Fruit fly (Drosophila melanogaster): ENCODE data around the gene Lectin-galC1.
A peak's percentile ranks its signal among the peaks of the same experiment; 100 is the strongest.

Lectin-galC1 gene

dm6 chr2L:19376145-19376544 is 41.1 kb upstream of the Lectin-galC1 start (continued):
- TF ChIP-seq Fer3 (tag; optimal IDR thresholded peaks at IDR 0.05) (no peak), CG6272 (GFP tag; IDR thresholded peaks at IDR 0.05) (no peak), CG31441 (GFP tag; IDR thresholded peaks at IDR 0.05) (peak; percentile 50; the same call in 1 of the 2 replicates), CG15011 (GFP tag; optimal IDR thresholded peaks at IDR 0.05) (no peak), CG34224 (GFP tag; IDR thresholded peaks at IDR 0.05; ENCODE audit: partially characterized antibody) (no peak), CG1024 (GFP tag; IDR thresholded peaks at IDR 0.05) (0 out of 2 replicates have a peak, but pooled peaks have one; percentile 23), CG33557 (GFP tag; optimal IDR thresholded peaks at IDR 0.05) (peak; percentile 43), Max (GFP tag; optimal IDR thresholded peaks at IDR 0.05) (no peak), chm (GFP tag; IDR thresholded peaks at IDR 0.05) (peak; percentile 41; the same call in 1 of the 2 replicates), ind (GFP tag; optimal IDR thresholded peaks at IDR 0.05) (no peak), chinmo (GFP tag; IDR thresholded peaks at IDR 0.05; ENCODE audit: partially characterized antibody) (no peak), Trl (optimal IDR thresholded peaks at IDR 0.05) (no peak), Trl (GFP tag; optimal IDR thresholded peaks at IDR 0.05) (no peak), CG10209 (GFP tag; optimal IDR thresholded peaks at IDR 0.05) (no peak), bcd (GFP tag; optimal IDR thresholded peaks at IDR 0.05) (no peak), ranshi (GFP tag; IDR thresholded peaks at IDR 0.05) (peak; percentile 39; the same call in 1 of the 2 replicates), Oaz (GFP tag; IDR thresholded peaks at IDR 0.05) (no peak), tin (GFP tag; optimal IDR thresholded peaks at IDR 0.05) (peak; percentile 7), tio (GFP tag; optimal IDR thresholded peaks at IDR 0.05) (no peak), CG2129 (GFP tag; IDR thresholded peaks at IDR 0.05; ENCODE audit: partially characterized antibody) (no peak), Nf-YC (tag; optimal IDR thresholded peaks at IDR 0.05) (no peak), CG1602 (GFP tag; optimal IDR thresholded peaks at IDR 0.05) (peak; percentile 12), CG11085 (GFP tag; IDR thresholded peaks at IDR 0.05) (no peak), CG9727 (GFP tag; optimal IDR thresholded peaks at IDR 0.05) (peak; percentile 46), tgo (GFP tag; IDR thresholded peaks at IDR 0.05) (no peak; the same call in 2 of the 3 replicates), psq (GFP tag; optimal IDR thresholded peaks at IDR 0.05) (no peak), wor (GFP tag; IDR thresholded peaks at IDR 0.05) (no peak), ac (GFP tag; optimal IDR thresholded peaks at IDR 0.05) (no peak), D19A (tag; optimal IDR thresholded peaks at IDR 0.05) (peak; percentile 49), CG12071 (GFP tag; optimal IDR thresholded peaks at IDR 0.05) (no peak), btn (GFP tag; optimal IDR thresholded peaks at IDR 0.05) (no peak), E2f2 (GFP tag; IDR thresholded peaks at IDR 0.05) (peak; percentile 20; the same call in 1 of the 2 replicates), Poxn (GFP tag; IDR thresholded peaks at IDR 0.05) (no peak), CG13775 (GFP tag; optimal IDR thresholded peaks at IDR 0.05) (no peak), CG9876 (GFP tag; optimal IDR thresholded peaks at IDR 0.05) (no peak), ttk (GFP tag; IDR thresholded peaks at IDR 0.05) (0 out of 2 replicates have a peak, but pooled peaks have one; percentile 35), Bgb (GFP tag; IDR thresholded peaks at IDR 0.05; ENCODE audit: partially characterized antibody) (no peak), pita (GFP tag; optimal IDR thresholded peaks at IDR 0.05) (no peak), exex (tag; optimal IDR thresholded peaks at IDR 0.05) (no peak), CG4854 (GFP tag; optimal IDR thresholded peaks at IDR 0.05) (no peak), CkIIα-i1 (GFP tag; IDR thresholded peaks at IDR 0.05) (no peak), Kr (GFP tag; optimal IDR thresholded peaks at IDR 0.05) (no peak), Sin3A (optimal IDR thresholded peaks at IDR 0.05) (no peak), CG8281 (tag; optimal IDR thresholded peaks at IDR 0.05) (no peak), Pdp1 (GFP tag; optimal IDR thresholded peaks at IDR 0.05) (no peak), CG18011 (GFP tag; optimal IDR thresholded peaks at IDR 0.05) (no peak), vnd (GFP tag; IDR thresholded peaks at IDR 0.05; ENCODE audit: partially characterized antibody) (no peak), CG13624 (GFP tag; optimal IDR thresholded peaks at IDR 0.05) (no peak), ssp (GFP tag; IDR thresholded peaks at IDR 0.05) (no peak), Aef1 (GFP tag; IDR thresholded peaks at IDR 0.05) (no peak), Fer1 (GFP tag; optimal IDR thresholded peaks at IDR 0.05) (no peak), so (GFP tag; IDR thresholded peaks at IDR 0.05) (0 out of 3 replicates have a peak, but pooled peaks have one; percentile 37)

Data from whole organism, embryonic.